Fruit fly (Drosophila melanogaster): ENCODE data around the gene CG4914.

- TF ChIP-seq usp (GFP tag; optimal IDR thresholded peaks at IDR 0.05), result no peak
- no peak for TF ChIP-seq CG8478 (optimal IDR thresholded peaks at IDR 0.05)
- no peak for TF ChIP-seq pan (optimal IDR thresholded peaks at IDR 0.05)
- no peak for TF ChIP-seq psq (optimal IDR thresholded peaks at IDR 0.05)
- no peak for TF ChIP-seq Dll (optimal IDR thresholded peaks at IDR 0.05)
- TF ChIP-seq EcR (GFP tag; optimal IDR thresholded peaks at IDR 0.05), result no peak
Measured at dm6 chr3L:14665802-14666351, 12.1 kb downstream of the CG4914 start.

Measured in whole organism.